Fruit fly (Drosophila melanogaster): Measurements from ENCODE around the gene Gmd.

Gene Gmd

DNA sequence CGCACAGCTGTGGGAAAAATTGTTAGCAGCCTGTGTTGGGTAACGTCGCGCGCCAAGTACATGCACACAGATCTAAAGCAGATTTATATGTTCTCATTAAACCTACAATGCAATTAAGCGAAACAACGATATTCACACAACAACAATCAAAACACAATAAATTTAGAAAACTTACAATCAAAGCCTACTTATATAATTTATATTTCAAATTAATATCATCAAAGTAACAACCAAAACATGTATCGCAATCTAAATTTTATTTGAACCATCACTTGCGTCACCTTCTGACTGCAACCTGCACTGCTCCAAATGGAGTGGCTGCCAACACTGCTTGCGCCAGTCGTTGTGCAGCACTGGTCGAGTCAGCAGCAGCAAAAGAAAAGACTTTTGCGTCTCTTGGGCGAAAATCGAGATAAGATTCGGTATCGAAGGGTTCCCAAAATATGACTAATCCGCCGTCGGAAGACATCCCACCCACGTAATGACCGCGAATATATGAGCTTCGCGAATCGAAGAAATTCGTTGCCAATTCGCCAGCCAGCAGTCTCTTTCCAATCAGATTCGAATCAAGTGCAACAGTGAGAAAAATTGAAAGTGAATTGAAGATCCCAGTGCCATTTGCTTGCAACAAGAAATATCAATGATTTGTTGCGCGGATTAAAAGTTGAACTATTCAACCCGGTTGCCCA is 4.6 kb upstream of the Gmd start, which contains the start of the genes CG8892 and CG34126 (continued):
- peak; percentile 87 for TF ChIP-seq CG3838 (GFP tag; optimal IDR thresholded peaks at IDR 0.05)
- TF ChIP-seq CG11085 (GFP tag; IDR thresholded peaks at IDR 0.05): peak; percentile 94
- TF ChIP-seq CG10274 (GFP tag; optimal IDR thresholded peaks at IDR 0.05): peak; percentile 91
- TF ChIP-seq ci (GFP tag; IDR thresholded peaks at IDR 0.05): peak; percentile 89
- TF ChIP-seq C15 (GFP tag; IDR thresholded peaks at IDR 0.05): peak; percentile 89
- TF ChIP-seq CG1602 (GFP tag; optimal IDR thresholded peaks at IDR 0.05): peak; percentile 99
- TF ChIP-seq Mes4 (GFP tag; optimal IDR thresholded peaks at IDR 0.05): peak; percentile 87
- TF ChIP-seq CG10209 (GFP tag; optimal IDR thresholded peaks at IDR 0.05): peak; percentile 98
- TF ChIP-seq CG4730 (GFP tag; IDR thresholded peaks at IDR 0.05): peak; percentile 95
- TF ChIP-seq onecut (GFP tag; IDR thresholded peaks at IDR 0.05): peak; percentile 87
- peak; percentile 97 for TF ChIP-seq CG8924 (tag; optimal IDR thresholded peaks at IDR 0.05)
- TF ChIP-seq CG6791 (GFP tag; IDR thresholded peaks at IDR 0.05; ENCODE audit: partially characterized antibody): 0 out of 3 replicates have a peak, but pooled peaks have one; percentile 19
- TF ChIP-seq MBD-R2 (GFP tag; IDR thresholded peaks at IDR 0.05): peak; percentile 97
- peak; percentile 96 for TF ChIP-seq CG18476 (GFP tag; optimal IDR thresholded peaks at IDR 0.05)
- TF ChIP-seq ro (GFP tag; IDR thresholded peaks at IDR 0.05): peak; percentile 93
- TF ChIP-seq zf30C (GFP tag; optimal IDR thresholded peaks at IDR 0.05): peak; percentile 74
- peak; percentile 99 for TF ChIP-seq Hr3 (GFP tag; optimal IDR thresholded peaks at IDR 0.05)
- no peak for TF ChIP-seq inv (GFP tag; IDR thresholded peaks at IDR 0.05; ENCODE audit: partially characterized antibody)
- peak; percentile 77 for TF ChIP-seq sens-2 (GFP tag; IDR thresholded peaks at IDR 0.05)
- TF ChIP-seq Doc3 (GFP tag; IDR thresholded peaks at IDR 0.05; ENCODE audit: partially characterized antibody): no peak
- peak; percentile 87 for TF ChIP-seq CG8281 (tag; optimal IDR thresholded peaks at IDR 0.05)
- TF ChIP-seq Dfd (GFP tag; optimal IDR thresholded peaks at IDR 0.05): peak in 1 of 2 experiments; percentile 92
- peak; percentile 97 for TF ChIP-seq fd96Cb (tag; optimal IDR thresholded peaks at IDR 0.05)
- TF ChIP-seq CG6254 (GFP tag; optimal IDR thresholded peaks at IDR 0.05): peak; percentile 89
- peak; percentile 98 for TF ChIP-seq slou (GFP tag; optimal IDR thresholded peaks at IDR 0.05)
- TF ChIP-seq NfI (GFP tag; optimal IDR thresholded peaks at IDR 0.05): peak; percentile 98
- peak; percentile 94 for TF ChIP-seq CG10147 (GFP tag; optimal IDR thresholded peaks at IDR 0.05)
- TF ChIP-seq cato (GFP tag; optimal IDR thresholded peaks at IDR 0.05; ENCODE audit: borderline replicate concordance): peak; percentile 98
- peak; percentile 3 for TF ChIP-seq CG1832 (GFP tag; optimal IDR thresholded peaks at IDR 0.05)
- TF ChIP-seq CG43689 (GFP tag; IDR thresholded peaks at IDR 0.05): peak; percentile 89
- TF ChIP-seq CG13424 (tag; optimal IDR thresholded peaks at IDR 0.05): peak; percentile 98
- peak; percentile 83 for TF ChIP-seq dati (GFP tag; IDR thresholded peaks at IDR 0.05)
- TF ChIP-seq CG9609 (GFP tag; optimal IDR thresholded peaks at IDR 0.05): peak; percentile 97
- peak; percentile 96 for TF ChIP-seq Oli (tag; optimal IDR thresholded peaks at IDR 0.05)
- peak; percentile 99 for TF ChIP-seq Max (GFP tag; optimal IDR thresholded peaks at IDR 0.05)
- peak; percentile 51 for TF ChIP-seq pros (GFP tag; optimal IDR thresholded peaks at IDR 0.05)
- peak; percentile 96 for TF ChIP-seq H15 (GFP tag; IDR thresholded peaks at IDR 0.05)
- TF ChIP-seq CG7271 (tag; optimal IDR thresholded peaks at IDR 0.05): peak; percentile 85
- TF ChIP-seq CG6683 (GFP tag; optimal IDR thresholded peaks at IDR 0.05): peak; percentile 93
- TF ChIP-seq bcd (GFP tag; optimal IDR thresholded peaks at IDR 0.05): peak; percentile 98
- peak; percentile 91 for TF ChIP-seq repo (GFP tag; optimal IDR thresholded peaks at IDR 0.05)
- peak; percentile 98 for TF ChIP-seq zfh2 (GFP tag; optimal IDR thresholded peaks at IDR 0.05)
- peak; percentile 98 for TF ChIP-seq tio (GFP tag; optimal IDR thresholded peaks at IDR 0.05)
- TF ChIP-seq CG2875 (GFP tag; optimal IDR thresholded peaks at IDR 0.05): peak; percentile 91
- TF ChIP-seq ara (GFP tag; IDR thresholded peaks at IDR 0.05): peak; percentile 94
- peak; percentile 96 for TF ChIP-seq maf-S (GFP tag; optimal IDR thresholded peaks at IDR 0.05)
- peak; percentile 28 for TF ChIP-seq gfzf (GFP tag; optimal IDR thresholded peaks at IDR 0.05)
- TF ChIP-seq Taf1 (GFP tag; IDR thresholded peaks at IDR 0.05): peak; percentile 88
- peak; percentile 65 for TF ChIP-seq CG9797 (GFP tag; optimal IDR thresholded peaks at IDR 0.05)

Data from whole organism, embryonic.